Fruit fly (Drosophila melanogaster): ENCODE measurements around the gene Srg1.

The Srg1 gene

DNA sequence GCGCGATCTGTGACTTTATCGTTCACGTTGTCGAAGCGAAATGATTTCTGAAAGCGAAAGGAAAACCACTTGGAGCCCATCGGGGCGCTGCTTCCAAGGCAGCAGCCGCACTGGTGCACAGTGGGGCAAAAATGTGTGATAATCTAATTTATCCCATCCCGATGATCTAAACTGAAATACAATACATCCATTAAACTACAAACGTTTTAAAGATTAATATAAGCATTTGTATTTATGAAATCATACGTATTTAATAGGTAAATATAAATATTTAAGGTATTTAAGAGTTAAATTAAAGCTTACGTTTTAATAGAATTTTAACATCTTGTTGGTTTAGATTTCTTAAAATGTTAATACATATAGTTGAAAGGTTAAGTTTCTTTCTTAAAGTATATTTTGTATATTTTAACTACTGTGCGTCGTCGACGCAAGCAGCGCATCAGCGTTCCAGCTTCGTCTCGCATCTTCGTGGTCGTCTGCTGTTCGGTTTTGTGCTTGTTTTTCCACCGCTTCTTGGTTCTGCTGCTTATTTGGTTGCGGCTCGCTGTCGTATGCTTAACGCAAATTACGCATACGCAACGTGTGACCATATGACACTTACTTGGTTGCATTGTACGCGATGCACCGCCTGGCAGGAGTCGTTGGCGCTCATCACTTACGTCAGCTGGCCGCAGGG is 41.6 kb upstream of the Srg1 start, which contains the start of gene CG13643 (continued):
- TF ChIP-seq B-H2 (GFP tag; optimal IDR thresholded peaks at IDR 0.05) (no peak), nmo (GFP tag; optimal IDR thresholded peaks at IDR 0.05) (peak; percentile 45), CG11247 (GFP tag; IDR thresholded peaks at IDR 0.05) (no peak), jing (GFP tag; optimal IDR thresholded peaks at IDR 0.05) (no peak), CG18764 (GFP tag; optimal IDR thresholded peaks at IDR 0.05) (no peak), Dip2 (GFP tag; IDR thresholded peaks at IDR 0.05) (no peak), Oaz (GFP tag; IDR thresholded peaks at IDR 0.05) (no peak), Awh (GFP tag; IDR thresholded peaks at IDR 0.05) (no peak), CG10209 (GFP tag; optimal IDR thresholded peaks at IDR 0.05) (peak; percentile 34), lmd (GFP tag; IDR thresholded peaks at IDR 0.05) (peak; percentile 15; the same call in 1 of the 2 replicates), schlank (tag; optimal IDR thresholded peaks at IDR 0.05) (no peak), CG8281 (tag; optimal IDR thresholded peaks at IDR 0.05) (no peak), gsb (GFP tag; IDR thresholded peaks at IDR 0.05) (no peak), CG31365 (tag; optimal IDR thresholded peaks at IDR 0.05) (no peak), yki (optimal IDR thresholded peaks at IDR 0.05) (no peak), dysf (GFP tag; IDR thresholded peaks at IDR 0.05) (peak; percentile 60; the same call in 2 of the 3 replicates), CG13424 (tag; optimal IDR thresholded peaks at IDR 0.05) (peak; percentile 64), sens-2 (GFP tag; IDR thresholded peaks at IDR 0.05) (no peak), CG8924 (tag; optimal IDR thresholded peaks at IDR 0.05) (peak; percentile 30), MESR4 (GFP tag; optimal IDR thresholded peaks at IDR 0.05) (no peak), Asciz (GFP tag; optimal IDR thresholded peaks at IDR 0.05) (peak; percentile 11), dm (GFP tag; optimal IDR thresholded peaks at IDR 0.05) (no peak), shn (GFP tag; optimal IDR thresholded peaks at IDR 0.05) (no peak), sna (GFP tag; IDR thresholded peaks at IDR 0.05; ENCODE audit: partially characterized antibody) (no peak), CG10979 (tag; optimal IDR thresholded peaks at IDR 0.05) (peak; percentile 43), CG12659 (GFP tag; optimal IDR thresholded peaks at IDR 0.05) (peak; percentile 24), bsh (GFP tag; optimal IDR thresholded peaks at IDR 0.05) (no peak), CG2875 (GFP tag; optimal IDR thresholded peaks at IDR 0.05) (no peak), TFAM (GFP tag; optimal IDR thresholded peaks at IDR 0.05) (no peak), Ada2b (GFP tag; IDR thresholded peaks at IDR 0.05) (no peak), Blimp-1 (GFP tag; optimal IDR thresholded peaks at IDR 0.05) (peak; percentile 64), fd96Cb (tag; optimal IDR thresholded peaks at IDR 0.05) (no peak), cato (GFP tag; optimal IDR thresholded peaks at IDR 0.05; ENCODE audit: borderline replicate concordance) (no peak), CG3838 (GFP tag; optimal IDR thresholded peaks at IDR 0.05) (no peak), CG11695 (GFP tag; IDR thresholded peaks at IDR 0.05) (peak; percentile 42; the same call in 1 of the 3 replicates), jumu (GFP tag; optimal IDR thresholded peaks at IDR 0.05) (no peak), CG17612 (GFP tag; IDR thresholded peaks at IDR 0.05) (no peak), CG12391 (tag; optimal IDR thresholded peaks at IDR 0.05) (peak; percentile 37), Camta (GFP tag; optimal IDR thresholded peaks at IDR 0.05) (no peak), Dfd (GFP tag; optimal IDR thresholded peaks at IDR 0.05) (no peak), Lpt (GFP tag; optimal IDR thresholded peaks at IDR 0.05) (no peak), cwo (GFP tag; optimal IDR thresholded peaks at IDR 0.05) (peak; percentile 12), ara (GFP tag; IDR thresholded peaks at IDR 0.05) (no peak), CG17385 (GFP tag; optimal IDR thresholded peaks at IDR 0.05) (no peak), run (tag; optimal IDR thresholded peaks at IDR 0.05) (peak; percentile 13), so (GFP tag; IDR thresholded peaks at IDR 0.05) (no peak), Scr (GFP tag; IDR thresholded peaks at IDR 0.05; ENCODE audit: partially characterized antibody) (no peak), kah (GFP tag; optimal IDR thresholded peaks at IDR 0.05) (no peak), MTF-1 (GFP tag; optimal IDR thresholded peaks at IDR 0.05; ENCODE audit: borderline replicate concordance) (no peak), fd3F (GFP tag; optimal IDR thresholded peaks at IDR 0.05) (peak; percentile 11)

Data from whole organism, embryonic.